Fruit fly (Drosophila melanogaster) whole organism, embryonic: Measurements from ENCODE around the gene CG13033.

Experiments
- Adf1 ChIP-seq: fragments of 200-800 bp; sonication (Bioruptor generic); IDR thresholded peaks from 2 replicates; pipeline ENCODE4 v1.3.6; 2022; ENCODE audit warnings: missing biosample characterization, missing genetic modification characterization
- CG10431 ChIP-seq: fragments of 200-800 bp; sonication (Bioruptor generic); optimal IDR thresholded peaks from 3 replicates; lab custom pipeline; 2018; ENCODE audit warnings: missing biosample characterization, mild to moderate bottlenecking, missing genetic modification characterization
- CG10462 ChIP-seq: fragments of 200-800 bp; sonication (Bioruptor generic); optimal IDR thresholded peaks from 2 replicates; lab custom pipeline; 2016; ENCODE audit warnings: missing biosample characterization, missing genetic modification characterization
- CG10543 ChIP-seq: fragments of 200-800 bp; sonication (Bioruptor generic); optimal IDR thresholded peaks from 3 replicates; lab custom pipeline; 2017; ENCODE audit warnings: missing biosample characterization, mild to moderate bottlenecking, missing genetic modification characterization, moderate library complexity
- CG10959 ChIP-seq: fragments of 200-800 bp; sonication (Bioruptor generic); IDR thresholded peaks from 2 replicates; pipeline ENCODE4 v1.3.6; 2022; ENCODE audit warnings: missing biosample characterization, missing genetic modification characterization
- CG2199 ChIP-seq: fragments of 200-800 bp; sonication (Bioruptor generic); IDR thresholded peaks from 3 replicates; pipeline ENCODE4 v1.3.6; 2022; ENCODE audit warnings: missing biosample characterization, missing genetic modification characterization
- CG3163 ChIP-seq: fragments of 200-800 bp; sonication (Bioruptor generic); optimal IDR thresholded peaks from 3 replicates; lab custom pipeline; 2016; ENCODE audit warnings: missing biosample characterization, missing genetic modification characterization
- CG34376 ChIP-seq: fragments of 200-800 bp; sonication (Bioruptor generic); optimal IDR thresholded peaks from 2 replicates; lab custom pipeline; 2018; ENCODE audit warnings: missing biosample characterization, mild to moderate bottlenecking, missing genetic modification characterization
- CG43689 ChIP-seq: fragments of 200-800 bp; sonication (Bioruptor generic); IDR thresholded peaks from 2 replicates; pipeline ENCODE4 v1.3.6; 2022; ENCODE audit warnings: missing biosample characterization, missing genetic modification characterization
- CG5180 ChIP-seq: fragments of 200-800 bp; sonication (Bioruptor generic); optimal IDR thresholded peaks from 3 replicates; lab custom pipeline; 2017; ENCODE audit warnings: missing biosample characterization, missing genetic modification characterization, mild to moderate bottlenecking, moderate library complexity, missing genetic modification reagents
- CG6813 ChIP-seq: fragments of 200-800 bp; sonication (Bioruptor generic); optimal IDR thresholded peaks from 2 replicates; lab custom pipeline; 2017; ENCODE audit warnings: missing biosample characterization, missing genetic modification characterization, mild to moderate bottlenecking, moderate library complexity, missing genetic modification reagents
- CG9797 ChIP-seq: fragments of 200-800 bp; sonication (Bioruptor generic); optimal IDR thresholded peaks from 3 replicates; lab custom pipeline; 2018; ENCODE audit warnings: missing biosample characterization, mild to moderate bottlenecking, missing genetic modification characterization
- D19A ChIP-seq: fragments of 200-800 bp; optimal IDR thresholded peaks from 3 replicates; lab custom pipeline; 2019; ENCODE audit warnings: missing biosample characterization, mild to moderate bottlenecking, missing genetic modification characterization, moderate library complexity
- Dp ChIP-seq: fragments of 200-800 bp; sonication (Bioruptor generic); optimal IDR thresholded peaks from 2 replicates; lab custom pipeline; 2018; ENCODE audit warnings: missing biosample characterization, mild to moderate bottlenecking, missing genetic modification characterization, moderate library complexity
- Hey ChIP-seq: fragments of 200-800 bp; sonication (Bioruptor generic); optimal IDR thresholded peaks from 3 replicates; lab custom pipeline; 2018; ENCODE audit warnings: missing biosample characterization, mild to moderate bottlenecking, missing genetic modification characterization
- Jarid2 ChIP-seq: fragments of 200-800 bp; sonication (Bioruptor generic); optimal IDR thresholded peaks from 3 replicates; lab custom pipeline; 2017; ENCODE audit warnings: mild to moderate bottlenecking, missing biosample characterization, missing genetic modification reagents, missing genetic modification characterization
- Med ChIP-seq: fragments of 200-800 bp; sonication (Bioruptor generic); peaks from one replicate; lab custom pipeline; 2016; ENCODE audit warnings: missing biosample characterization, missing genetic modification characterization, mild to moderate bottlenecking, inconsistent platforms, moderate library complexity
- Mrtf ChIP-seq: fragments of 200-800 bp; sonication (Bioruptor generic); IDR thresholded peaks from 3 replicates; pipeline ENCODE4 v1.3.6; 2022; ENCODE audit warnings: missing biosample characterization, missing genetic modification characterization
- Nf-YB ChIP-seq: fragments of 200-800 bp; sonication (Bioruptor generic); optimal IDR thresholded peaks from 3 replicates; lab custom pipeline; 2019; ENCODE audit warnings: missing biosample characterization, mild to moderate bottlenecking, missing genetic modification characterization, moderate library complexity
- Oli ChIP-seq: fragments of 200-800 bp; sonication (Bioruptor generic); optimal IDR thresholded peaks from 2 replicates; lab custom pipeline; 2018; ENCODE audit warnings: missing biosample characterization, mild to moderate bottlenecking, missing genetic modification characterization, moderate library complexity
- Ptx1 ChIP-seq: fragments of 200-800 bp; sonication (Bioruptor generic); IDR thresholded peaks from 2 replicates; pipeline ENCODE4 v1.3.6; 2022; ENCODE audit warnings: missing biosample characterization, missing genetic modification characterization
- eve ChIP-seq, 2 experiments: fragments of >200 bp; optimal IDR thresholded peaks; 2 replicates each; lab custom pipeline; 2017; ENCODE audit warnings: missing biosample characterization in 2 of 2, missing genetic modification characterization in 2 of 2
- ewg ChIP-seq: fragments of 200-800 bp; sonication (Bioruptor generic); optimal IDR thresholded peaks from 3 replicates; lab custom pipeline; 2017; ENCODE audit warnings: mild to moderate bottlenecking, missing biosample characterization, missing genetic modification reagents, missing genetic modification characterization
- exex ChIP-seq: fragments of 200-800 bp; sonication (Bioruptor generic); optimal IDR thresholded peaks from 4 replicates; lab custom pipeline; 2018; ENCODE audit warnings: missing biosample characterization, mild to moderate bottlenecking, missing genetic modification characterization, moderate library complexity
- fd64A ChIP-seq: fragments of 200-800 bp; sonication (Bioruptor generic); optimal IDR thresholded peaks from 3 replicates; lab custom pipeline; 2018; ENCODE audit warnings: missing biosample characterization, mild to moderate bottlenecking, missing genetic modification characterization
- grn ChIP-seq: fragments of 200-800 bp; sonication (Bioruptor generic); optimal IDR thresholded peaks from 3 replicates; lab custom pipeline; 2017; ENCODE audit warnings: missing biosample characterization, missing genetic modification characterization
- gro ChIP-seq: fragments of 200-800 bp; sonication (Bioruptor generic); optimal IDR thresholded peaks from 2 replicates; lab custom pipeline; 2016; ENCODE audit warnings: missing biosample characterization, missing genetic modification characterization
- hb ChIP-seq: fragments of 200-800 bp; sonication (Bioruptor generic); IDR thresholded peaks from 3 replicates; pipeline ENCODE4 v1.3.6; 2022; ENCODE audit warnings: missing biosample characterization, missing genetic modification characterization; ENCODE audit not compliant: partially characterized antibody
- hkb ChIP-seq, 2 experiments: fragments of 200-800 bp in 1 of 2; fragments of >200 bp in 1 of 2; sonication (Bioruptor generic) in 1 of 2; IDR thresholded peaks in 1 of 2; optimal IDR thresholded peaks in 1 of 2; 2 replicates each; pipeline versions ENCODE4 v1.3.6 to Lab custom; 2017 to 2022; ENCODE audit warnings: missing biosample characterization in 1 of 2, missing genetic modification characterization in 1 of 2
- knrl ChIP-seq: fragments of 200-800 bp; sonication (Bioruptor generic); IDR thresholded peaks from 3 replicates; pipeline ENCODE4 v1.3.6; 2022; ENCODE audit warnings: missing biosample characterization, missing genetic modification characterization; ENCODE audit not compliant: partially characterized antibody
- lilli ChIP-seq: fragments of 200-800 bp; sonication (Bioruptor generic); optimal IDR thresholded peaks from 3 replicates; lab custom pipeline; 2016; ENCODE audit warnings: missing biosample characterization, missing genetic modification characterization
- mirr ChIP-seq: fragments of 200-800 bp; sonication (Bioruptor generic); optimal IDR thresholded peaks from 3 replicates; lab custom pipeline; 2018; ENCODE audit warnings: missing biosample characterization, mild to moderate bottlenecking, missing genetic modification characterization
- p53 ChIP-seq: fragments of 200-800 bp; sonication (Bioruptor generic); optimal IDR thresholded peaks from 2 replicates; lab custom pipeline; 2016; ENCODE audit warnings: missing biosample characterization, missing genetic modification characterization
- pros ChIP-seq: fragments of 200-800 bp; sonication (Bioruptor generic); optimal IDR thresholded peaks from 3 replicates; lab custom pipeline; 2019; ENCODE audit warnings: missing biosample characterization, mild to moderate bottlenecking, missing genetic modification characterization, moderate library complexity
- row ChIP-seq: fragments of 200-800 bp; sonication (Bioruptor generic); IDR thresholded peaks from 3 replicates; pipeline ENCODE4 v1.3.6; 2022; ENCODE audit warnings: missing biosample characterization, missing genetic modification characterization
- schlank ChIP-seq: fragments of 200-800 bp; sonication (Bioruptor generic); optimal IDR thresholded peaks from 2 replicates; lab custom pipeline; 2018; ENCODE audit warnings: missing biosample characterization, mild to moderate bottlenecking, missing genetic modification characterization
- sens ChIP-seq: fragments of 200-800 bp; sonication (Bioruptor generic); peaks from one replicate; lab custom pipeline; 2016; ENCODE audit warnings: missing biosample characterization, missing genetic modification characterization
- sima ChIP-seq: fragments of 200-800 bp; sonication (Bioruptor generic); optimal IDR thresholded peaks from 2 replicates; lab custom pipeline; 2016; ENCODE audit warnings: missing biosample characterization, missing genetic modification characterization

CG13033 gene

DNA sequence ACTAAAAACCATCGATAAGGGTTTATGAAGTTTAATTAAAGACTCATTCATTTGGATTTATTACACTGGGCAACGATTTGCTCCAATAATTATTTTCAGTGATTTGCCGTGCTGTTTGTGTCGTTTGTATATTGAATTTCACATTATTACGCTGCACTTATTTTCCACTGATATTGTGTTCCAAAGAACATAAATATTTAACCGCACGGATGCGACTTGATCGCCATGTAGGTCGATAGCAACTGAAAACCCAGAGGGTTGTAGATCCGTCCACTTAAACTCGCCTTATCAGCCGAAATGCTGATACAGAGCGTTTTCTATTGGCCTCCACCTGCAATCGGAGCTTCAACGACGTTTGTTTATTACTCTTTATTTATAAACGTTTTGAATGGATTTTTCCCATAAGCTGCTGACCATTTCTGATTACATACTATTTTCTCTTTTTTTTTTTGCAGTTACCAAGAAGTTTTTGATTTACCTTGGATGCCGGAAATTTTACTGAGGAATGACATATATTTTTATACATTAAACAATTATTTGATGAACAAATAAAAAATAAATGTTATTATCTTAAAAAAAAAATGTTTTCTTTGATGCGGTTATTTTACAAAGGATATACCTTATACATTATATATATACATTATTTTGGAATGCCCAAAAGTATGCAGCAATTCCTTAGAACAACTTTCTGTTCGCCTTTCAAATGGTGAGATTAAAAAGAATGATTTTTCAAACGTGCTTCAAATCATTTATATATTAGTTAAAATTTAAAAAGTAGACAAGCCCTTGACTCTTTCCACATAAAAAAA, 49.2 kb downstream of the CG13033 start, which contains the start of gene CG42514:
TSS of gene CG42514 (minus strand) at position 248 of the 809 bp plus-strand sequence.
- no peak for TF ChIP-seq CG10959
- TF ChIP-seq sens (GFP tag; lab: Kevin White, UChicago): peak; percentile 66
- no peak for TF ChIP-seq p53 (GFP tag; lab: Kevin White, UChicago)
- TF ChIP-seq hkb (optimal IDR thresholded peaks at IDR 0.05; lab: Kevin White, UChicago): no peak
- TF ChIP-seq hkb (GFP tag; IDR thresholded peaks at IDR 0.05; lab: Robert Waterston, UW): no peak
- TF ChIP-seq ewg: no peak
- TF ChIP-seq eve (GFP tag; optimal IDR thresholded peaks at IDR 0.05; lab: Kevin White, UChicago): no peak
- peak; percentile 12 for TF ChIP-seq Nf-YB (GFP tag; lab: Kevin White, UChicago)
- no peak for TF ChIP-seq lilli
- no peak for TF ChIP-seq fd64A (GFP tag; lab: Kevin White, UChicago)
- TF ChIP-seq CG3163 (GFP tag; lab: Kevin White, UChicago): no peak
- no peak for TF ChIP-seq Adf1 (GFP tag; lab: Robert Waterston, UW)
- no peak for TF ChIP-seq sima
- no peak for TF ChIP-seq Dp (GFP tag; lab: Kevin White, UChicago)
- peak; percentile 16 for TF ChIP-seq mirr (GFP tag; lab: Kevin White, UChicago)
- TF ChIP-seq pros: no peak
- peak; percentile 85 for TF ChIP-seq D19A (tag; lab: Kevin White, UChicago)
- no peak for TF ChIP-seq CG6813 (GFP tag; lab: Kevin White, UChicago)
- peak; percentile 69; the same call in 1 of the 3 replicates for TF ChIP-seq CG2199
- TF ChIP-seq CG5180 (GFP tag; lab: Kevin White, UChicago): peak; percentile 61
- TF ChIP-seq gro (GFP tag; lab: Kevin White, UChicago): peak; percentile 3
- TF ChIP-seq CG9797 (GFP tag; lab: Kevin White, UChicago): no peak
- TF ChIP-seq Ptx1 (GFP tag; lab: Robert Waterston, UW): no peak
- TF ChIP-seq hb (GFP tag; lab: Robert Waterston, UW): no peak
- TF ChIP-seq knrl (GFP tag; lab: Robert Waterston, UW): no peak
- TF ChIP-seq CG10462 (GFP tag; lab: Kevin White, UChicago): no peak
- peak; percentile 77 for TF ChIP-seq CG34376 (GFP tag; lab: Kevin White, UChicago)
- peak; percentile 42 for TF ChIP-seq CG10543 (GFP tag; lab: Kevin White, UChicago)
- TF ChIP-seq Jarid2 (GFP tag; lab: Kevin White, UChicago): peak; percentile 30
- TF ChIP-seq Med (GFP tag; lab: Kevin White, UChicago): peak; percentile 70
- TF ChIP-seq Oli (tag; lab: Kevin White, UChicago): no peak
- no peak for TF ChIP-seq Mrtf (GFP tag; lab: Robert Waterston, UW)
- peak; percentile 5; the same call in 1 of the 3 replicates for TF ChIP-seq row (GFP tag; lab: Robert Waterston, UW)
- no peak for TF ChIP-seq CG10431 (GFP tag; lab: Kevin White, UChicago)
- TF ChIP-seq exex (tag; lab: Kevin White, UChicago): peak; percentile 72
- peak; percentile 44 for TF ChIP-seq grn (GFP tag; lab: Kevin White, UChicago)
- no peak for TF ChIP-seq CG43689 (GFP tag; lab: Robert Waterston, UW)
- TF ChIP-seq schlank (tag; lab: Kevin White, UChicago): no peak
- peak; percentile 71 for TF ChIP-seq Hey (tag; lab: Kevin White, UChicago)
- TF ChIP-seq, all 482 proteins: peak for 15
